Fruit fly (Drosophila melanogaster): Measurements from ENCODE around the gene Atg17.

Gene Atg17

dm6 chr3R:5682921-5683748 lies 13.6 kb downstream of the Atg17 start (continued):
- TF ChIP-seq CG4360 (GFP tag; IDR thresholded peaks at IDR 0.05) (no peak), CG8281 (tag; optimal IDR thresholded peaks at IDR 0.05) (no peak), HLH3B (GFP tag; IDR thresholded peaks at IDR 0.05) (peak; percentile 71), CoRest (tag; optimal IDR thresholded peaks at IDR 0.05) (peak; percentile 68), dysf (GFP tag; IDR thresholded peaks at IDR 0.05) (peak; percentile 61; the same call in 2 of the 3 replicates), Hmx (GFP tag; optimal IDR thresholded peaks at IDR 0.05) (no peak), usp (GFP tag; optimal IDR thresholded peaks at IDR 0.05) (no peak), Sox102F (GFP tag; optimal IDR thresholded peaks at IDR 0.05) (peak; percentile 81), CG1233 (GFP tag; optimal IDR thresholded peaks at IDR 0.05) (peak; percentile 57), bowl (GFP tag; IDR thresholded peaks at IDR 0.05) (no peak), CG6813 (GFP tag; optimal IDR thresholded peaks at IDR 0.05) (peak; percentile 32), dati (GFP tag; IDR thresholded peaks at IDR 0.05) (0 out of 2 replicates have a peak, but pooled peaks have one; percentile 7), Optix (GFP tag; IDR thresholded peaks at IDR 0.05) (no peak), toy (GFP tag; IDR thresholded peaks at IDR 0.05) (no peak), Eip74EF (GFP tag; optimal IDR thresholded peaks at IDR 0.05) (peak in 1 of 2 experiments; percentile 75), CG3163 (GFP tag; optimal IDR thresholded peaks at IDR 0.05) (no peak)

DNA sequence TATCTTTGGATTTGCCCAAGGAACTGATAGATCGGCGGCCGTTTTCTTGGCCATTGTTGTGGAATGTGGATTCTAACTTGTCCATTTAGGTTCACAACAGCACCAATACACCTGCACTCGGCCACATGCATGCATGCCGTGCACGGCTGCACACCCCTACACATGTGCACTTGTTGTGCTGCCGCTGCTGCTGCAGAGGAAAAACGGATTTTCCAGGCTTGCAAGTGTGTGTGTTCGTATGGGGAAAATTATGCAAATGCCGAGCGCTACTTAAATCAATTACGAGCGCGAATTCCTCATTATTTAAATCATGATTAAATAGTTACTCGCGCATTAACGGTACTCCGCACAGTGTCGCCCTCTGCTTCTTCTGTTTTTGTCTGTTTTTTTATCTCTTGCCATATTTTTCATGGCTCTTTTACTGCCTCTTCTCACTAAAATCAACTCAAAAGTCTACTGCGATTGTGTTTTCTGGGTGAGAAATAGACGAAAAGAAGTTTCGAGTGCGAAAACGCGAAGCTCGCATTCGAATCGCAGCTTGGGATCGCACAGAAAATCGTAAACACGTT lies 15.1 kb downstream of the Atg17 start:
- no peak for TF ChIP-seq Gug (GFP tag; IDR thresholded peaks at IDR 0.05)
- peak; percentile 79 for TF ChIP-seq CTCF (GFP tag; optimal IDR thresholded peaks at IDR 0.05)
- TF ChIP-seq Nf-YC (tag; optimal IDR thresholded peaks at IDR 0.05): no peak
- peak; percentile 8; the same call in 1 of the 2 replicates for TF ChIP-seq vvl (GFP tag; IDR thresholded peaks at IDR 0.05)
- peak; percentile 30; the same call in 1 of the 2 replicates for TF ChIP-seq rib (GFP tag; IDR thresholded peaks at IDR 0.05)
- TF ChIP-seq insv (GFP tag; optimal IDR thresholded peaks at IDR 0.05): peak in 1 of 2 experiments; percentile 25
- TF ChIP-seq CG34224 (GFP tag; IDR thresholded peaks at IDR 0.05; ENCODE audit: partially characterized antibody): 0 out of 3 replicates have a peak, but pooled peaks have one; percentile 33
- TF ChIP-seq Ets65A (GFP tag): peak; percentile 48
- peak; percentile 85 for TF ChIP-seq cg (GFP tag; optimal IDR thresholded peaks at IDR 0.05)
- TF ChIP-seq sens (GFP tag): peak; percentile 55
- TF ChIP-seq CG15479 (GFP tag; optimal IDR thresholded peaks at IDR 0.05): peak; percentile 76
- no peak for TF ChIP-seq sr (GFP tag; IDR thresholded peaks at IDR 0.05)

DNA sequence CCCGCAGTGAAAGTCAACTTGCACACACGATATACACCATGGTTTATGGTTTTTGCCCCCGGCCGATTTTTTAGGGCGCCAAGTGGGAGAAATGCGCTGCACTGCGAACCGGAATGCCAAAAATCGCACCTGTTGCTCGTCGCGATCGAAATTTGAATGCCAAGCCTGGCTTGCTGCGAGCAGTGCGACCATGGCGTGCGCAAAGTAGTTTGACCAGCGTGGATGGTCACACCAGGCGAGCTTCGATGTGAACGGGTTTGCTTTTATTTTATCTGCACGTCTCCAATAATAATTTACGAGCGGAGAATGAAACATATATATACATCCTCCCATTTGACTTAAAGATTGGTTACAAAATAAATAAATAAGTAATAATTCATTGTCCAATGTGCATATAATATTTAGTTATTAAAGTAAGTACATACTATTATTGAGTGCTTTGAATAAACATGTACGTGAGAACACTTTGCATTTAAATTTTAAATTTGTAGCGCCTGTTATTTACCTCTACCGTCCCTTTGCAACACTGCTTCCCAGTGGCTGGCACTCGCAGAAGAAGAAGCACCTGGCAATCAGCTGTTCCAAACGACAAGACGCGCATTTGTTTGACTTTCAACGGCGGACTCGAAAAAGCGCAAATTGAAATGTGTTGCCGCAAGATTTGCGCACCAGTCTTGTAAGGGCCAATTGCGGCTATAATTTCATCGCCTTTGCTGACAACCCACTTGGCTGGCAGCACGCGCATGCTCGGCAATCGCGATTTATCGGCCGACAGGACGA lies 15.9 kb downstream of the Atg17 start, which contains the start of the genes Rab23 and plx:
Rab23 (minus strand) TSS at position 166 of the 780 bp plus-strand sequence.
plx (plus strand) TSS at position 587 of the 780 bp plus-strand sequence.
- 0 out of 2 replicates have a peak, but pooled peaks have one; percentile 21 for TF ChIP-seq CG11085 (GFP tag; IDR thresholded peaks at IDR 0.05)
- TF ChIP-seq HLH3B (GFP tag; IDR thresholded peaks at IDR 0.05): no peak
- no peak for TF ChIP-seq CG34376 (GFP tag; optimal IDR thresholded peaks at IDR 0.05)
- no peak for TF ChIP-seq CG7745 (tag; optimal IDR thresholded peaks at IDR 0.05)
- TF ChIP-seq kni (GFP tag; optimal IDR thresholded peaks at IDR 0.05): peak; percentile 1
- peak; percentile 27 for TF ChIP-seq CG18619 (GFP tag; optimal IDR thresholded peaks at IDR 0.05)
- TF ChIP-seq B-H2 (GFP tag; optimal IDR thresholded peaks at IDR 0.05): peak; percentile 44
- TF ChIP-seq nom (GFP tag; optimal IDR thresholded peaks at IDR 0.05): no peak
- TF ChIP-seq CG5953 (GFP tag; IDR thresholded peaks at IDR 0.05): no peak
- no peak for TF ChIP-seq CG2202 (tag; optimal IDR thresholded peaks at IDR 0.05)
- no peak for TF ChIP-seq ro (GFP tag; IDR thresholded peaks at IDR 0.05)
- TF ChIP-seq CG6813 (GFP tag; optimal IDR thresholded peaks at IDR 0.05): no peak
- TF ChIP-seq CG14441 (GFP tag; IDR thresholded peaks at IDR 0.05): no peak
- TF ChIP-seq CG10321 (GFP tag; IDR thresholded peaks at IDR 0.05): no peak
- no peak for TF ChIP-seq ham (GFP tag; IDR thresholded peaks at IDR 0.05)
- peak; percentile 5 for TF ChIP-seq YL-1 (GFP tag; optimal IDR thresholded peaks at IDR 0.05)
- peak; percentile 76 for TF ChIP-seq CG14710 (tag; optimal IDR thresholded peaks at IDR 0.05)
- no peak for TF ChIP-seq CG9817 (tag; optimal IDR thresholded peaks at IDR 0.05)
- no peak for TF ChIP-seq Lim3 (GFP tag; IDR thresholded peaks at IDR 0.05)
- no peak for TF ChIP-seq zen (tag; optimal IDR thresholded peaks at IDR 0.05)
